Worm (Caenorhabditis elegans) whole organism, L3 larva: ENCODE results near the gene F55D1.1.
A peak's percentile ranks its signal among the peaks of the same experiment; 100 is the strongest.

Experiments used
- R02D3.7 ChIP-seq: fragments of 150-350 bp; optimal IDR thresholded peaks from 2 replicates; lab custom pipeline; 2014; ENCODE audit warnings: missing biosample characterization, missing genetic modification characterization
- ceh-28 ChIP-seq: fragments of 150-350 bp; optimal IDR thresholded peaks from 2 replicates; lab custom pipeline; 2014; ENCODE audit warnings: missing biosample characterization, missing genetic modification reagents, missing genetic modification characterization
- egl-27 ChIP-seq: sonication (generic microtip); optimal IDR thresholded peaks from 4 replicates; lab custom pipeline; 2017; ENCODE audit warnings: missing biosample characterization, missing genetic modification reagents, missing genetic modification characterization
- egl-5 ChIP-seq: fragments of 150-350 bp; optimal IDR thresholded peaks from 2 replicates; lab custom pipeline; 2017; ENCODE audit warnings: missing biosample characterization, missing genetic modification reagents, missing genetic modification characterization, inconsistent platforms
- elt-1 ChIP-seq: fragments of 150-350 bp; optimal IDR thresholded peaks from 2 replicates; lab custom pipeline; 2014; ENCODE audit warnings: missing biosample characterization, missing genetic modification characterization
- elt-2 ChIP-seq: sonication (generic microtip); optimal IDR thresholded peaks from 2 replicates; lab custom pipeline; 2016; ENCODE audit warnings: missing genetic modification reagents, mild to moderate bottlenecking, missing genetic modification characterization, missing compliant biosample characterization
- elt-3 ChIP-seq, 3 experiments: fragments of 150-350 bp in 1 of 3; sonication (generic microtip) in 2 of 3; optimal IDR thresholded peaks; 2 replicates in 2 of 3; 4 replicates in 1 of 3; lab custom pipeline; 2014 to 2017; ENCODE audit warnings: missing biosample characterization in 3 of 3, missing genetic modification characterization in 3 of 3
- eor-1 ChIP-seq, 2 experiments: fragments of 150-350 bp; optimal IDR thresholded peaks; 2 replicates each; lab custom pipeline; 2014 to 2018; ENCODE audit warnings: missing biosample characterization in 2 of 2, missing genetic modification characterization in 2 of 2
- fkh-10 ChIP-seq: sonication (generic microtip); optimal IDR thresholded peaks from 2 replicates; lab custom pipeline; 2017; ENCODE audit warnings: missing biosample characterization, missing genetic modification reagents, missing genetic modification characterization
- fkh-2 ChIP-seq: fragments of 150-350 bp; optimal IDR thresholded peaks from 2 replicates; lab custom pipeline; 2014; ENCODE audit warnings: missing biosample characterization, missing genetic modification reagents, missing genetic modification characterization
- fos-1 ChIP-seq: fragments of 150-350 bp; optimal IDR thresholded peaks from 2 replicates; lab custom pipeline; 2014; ENCODE audit warnings: missing biosample characterization, missing genetic modification characterization
- hmg-11 ChIP-seq: sonication (generic microtip); optimal IDR thresholded peaks from 2 replicates; lab custom pipeline; 2016; ENCODE audit warnings: missing genetic modification characterization, missing compliant biosample characterization
- jun-1 ChIP-seq: fragments of 150-350 bp; optimal IDR thresholded peaks from 2 replicates; lab custom pipeline; 2014; ENCODE audit warnings: missing biosample characterization, missing genetic modification reagents, missing genetic modification characterization
- lin-15B ChIP-seq: fragments of 150-350 bp; optimal IDR thresholded peaks from 2 replicates; lab custom pipeline; 2014; ENCODE audit warnings: missing biosample characterization, missing genetic modification characterization
- lin-39 ChIP-seq: fragments of 150-350 bp; optimal IDR thresholded peaks from 2 replicates; lab custom pipeline; 2018; ENCODE audit warnings: missing biosample characterization, missing genetic modification reagents, missing genetic modification characterization
- lsy-12 ChIP-seq: sonication (generic microtip); optimal IDR thresholded peaks from 2 replicates; lab custom pipeline; 2016; ENCODE audit warnings: mild to moderate bottlenecking, missing genetic modification characterization, missing compliant biosample characterization
- mdl-1 ChIP-seq: fragments of 150-350 bp; optimal IDR thresholded peaks from 2 replicates; lab custom pipeline; 2014; ENCODE audit warnings: missing biosample characterization, missing genetic modification characterization
- mml-1 ChIP-seq: fragments of 150-350 bp; sonication (generic microtip); optimal IDR thresholded peaks from 3 replicates; lab custom pipeline; 2014; ENCODE audit warnings: missing biosample characterization, missing genetic modification characterization
- nfya-1 ChIP-seq: sonication (generic microtip); optimal IDR thresholded peaks from 2 replicates; lab custom pipeline; 2017; ENCODE audit warnings: missing genetic modification characterization, mild to moderate bottlenecking, missing compliant biosample characterization, antibody characterized with exemption, moderate library complexity; ENCODE audit not compliant: insufficient read depth
- nhr-11 ChIP-seq: fragments of 150-350 bp; optimal IDR thresholded peaks from 2 replicates; lab custom pipeline; 2014; ENCODE audit warnings: missing biosample characterization, missing genetic modification characterization
- nhr-23 ChIP-seq: fragments of 150-350 bp; optimal IDR thresholded peaks from 2 replicates; lab custom pipeline; 2014; ENCODE audit warnings: missing biosample characterization, missing genetic modification reagents, missing genetic modification characterization
- nhr-237 ChIP-seq: fragments of 150-350 bp; optimal IDR thresholded peaks from 2 replicates; lab custom pipeline; 2014; ENCODE audit warnings: missing biosample characterization, missing genetic modification characterization
- nhr-25 ChIP-seq: sonication (generic microtip); optimal IDR thresholded peaks from 2 replicates; lab custom pipeline; 2017; ENCODE audit warnings: missing biosample characterization, missing genetic modification characterization
- nhr-28 ChIP-seq: fragments of 150-350 bp; optimal IDR thresholded peaks from 2 replicates; lab custom pipeline; 2014; ENCODE audit warnings: missing biosample characterization, missing genetic modification characterization
- nhr-43 ChIP-seq: sonication (generic microtip); optimal IDR thresholded peaks from 2 replicates; lab custom pipeline; 2016; ENCODE audit warnings: mild to moderate bottlenecking, missing genetic modification characterization, missing compliant biosample characterization; ENCODE audit not compliant: poor library complexity, severe bottlenecking
- nhr-67 ChIP-seq: fragments of 150-350 bp; optimal IDR thresholded peaks from 2 replicates; lab custom pipeline; 2014; ENCODE audit warnings: missing biosample characterization, missing genetic modification characterization
- nhr-76 ChIP-seq: fragments of 150-350 bp; sonication (generic microtip); optimal IDR thresholded peaks from 5 replicates; lab custom pipeline; 2014; ENCODE audit warnings: missing biosample characterization, missing genetic modification characterization
- pha-4 ChIP-seq: fragments of 150-350 bp; optimal IDR thresholded peaks from 2 replicates; lab custom pipeline; 2014; ENCODE audit warnings: missing biosample characterization, missing genetic modification reagents, missing genetic modification characterization
- pqm-1 ChIP-seq: fragments of 150-350 bp; optimal IDR thresholded peaks from 2 replicates; lab custom pipeline; 2017; ENCODE audit warnings: missing biosample characterization, missing genetic modification characterization, inconsistent platforms
- skn-1 ChIP-seq: fragments of 150-350 bp; optimal IDR thresholded peaks from 2 replicates; lab custom pipeline; 2014; ENCODE audit warnings: missing biosample characterization, missing genetic modification characterization
- tbx-2 ChIP-seq: sonication (generic microtip); optimal IDR thresholded peaks from 2 replicates; lab custom pipeline; 2016; ENCODE audit warnings: mild to moderate bottlenecking, missing genetic modification characterization, missing compliant biosample characterization
- unc-39 ChIP-seq: sonication (generic microtip); optimal IDR thresholded peaks from 4 replicates; lab custom pipeline; 2017; ENCODE audit warnings: missing biosample characterization, missing genetic modification characterization
- ztf-11 ChIP-seq: fragments of 150-350 bp; optimal IDR thresholded peaks from 2 replicates; lab custom pipeline; 2014; ENCODE audit warnings: missing biosample characterization, missing genetic modification characterization
- ztf-4 ChIP-seq: fragments of 150-350 bp; optimal IDR thresholded peaks from 2 replicates; lab custom pipeline; 2014; ENCODE audit warnings: missing biosample characterization, missing genetic modification characterization

F55D1.1 gene

ce11 chrX:5470111-5470745 is 19.4 kb upstream of the F55D1.1 start:
- TF ChIP-seq elt-1 (tag; lab: Kevin White, UChicago) (peak; percentile 64), nhr-25 (tag; lab: Kevin White, UChicago) (peak; percentile 46), unc-39 (tag; lab: Kevin White, UChicago) (no peak)

- peak; percentile 7 for TF ChIP-seq lsy-12 (tag; lab: Kevin White, UChicago)
- TF ChIP-seq nhr-43 (tag; lab: Kevin White, UChicago) = peak; percentile 60
- TF ChIP-seq lin-15B (tag; lab: Kevin White, UChicago) = peak; percentile 16
- TF ChIP-seq ztf-4 (tag; lab: Kevin White, UChicago) = no peak
- peak; percentile 82 for TF ChIP-seq pha-4 (tag; lab: Kevin White, UChicago)
- no peak for TF ChIP-seq eor-1 (tag; optimal IDR thresholded peaks at IDR 0.05; lab: Kevin White, UChicago)
- TF ChIP-seq elt-1 (tag; lab: Kevin White, UChicago) = peak; percentile 9
- TF ChIP-seq nhr-28 = no peak
- TF ChIP-seq nhr-11 (tag; lab: Kevin White, UChicago) = no peak
- TF ChIP-seq nhr-25 (tag; lab: Kevin White, UChicago) = peak; percentile 99
- TF ChIP-seq R02D3.7 (tag; lab: Kevin White, UChicago) = no peak
- TF ChIP-seq nhr-67 (tag; lab: Kevin White, UChicago) = no peak
- peak; percentile 65 for TF ChIP-seq ceh-28 (tag; lab: Kevin White, UChicago)
- TF ChIP-seq jun-1 = peak; percentile 79
- TF ChIP-seq egl-27 (tag; lab: Kevin White, UChicago) = peak; percentile 47
- peak; percentile 67 for TF ChIP-seq elt-2 (tag; lab: Kevin White, UChicago)
- peak; percentile 45 for TF ChIP-seq hmg-11 (tag; lab: Kevin White, UChicago)
- TF ChIP-seq tbx-2 = peak; percentile 35
- no peak for TF ChIP-seq skn-1 (tag; lab: Kevin White, UChicago)
- TF ChIP-seq nhr-237 (tag; lab: Kevin White, UChicago) = no peak
- no peak for TF ChIP-seq nhr-76 (tag; lab: Kevin White, UChicago)
- no peak for TF ChIP-seq ztf-11 (tag; lab: Kevin White, UChicago)
- TF ChIP-seq nhr-23 (tag; lab: Kevin White, UChicago) = peak; percentile 74
- peak; percentile 48 for TF ChIP-seq pqm-1 (tag; lab: Kevin White, UChicago)
- TF ChIP-seq lin-39 (tag; lab: Kevin White, UChicago) = peak; percentile 55
- peak; percentile 67 for TF ChIP-seq nfya-1 (tag; lab: Kevin White, UChicago)
- peak in 1 of 3 experiments; percentile 63 for TF ChIP-seq elt-3 (tag; optimal IDR thresholded peaks at IDR 0.05; lab: Kevin White, UChicago)
Measured at ce11 chrX:5475164-5475576, 14.5 kb upstream of the F55D1.1 start.

ce11 chrX:5476357-5476756 is 13.3 kb upstream of the F55D1.1 start:
- TF ChIP-seq jun-1 = no peak
- no peak for TF ChIP-seq elt-1 (tag; lab: Kevin White, UChicago)
- no peak for TF ChIP-seq fkh-10 (GFP tag; lab: Kevin White, UChicago)
- peak; percentile 38 for TF ChIP-seq pqm-1 (tag; lab: Kevin White, UChicago)
- no peak for TF ChIP-seq fos-1 (tag; lab: Kevin White, UChicago)
- no peak for TF ChIP-seq mml-1 (tag; lab: Kevin White, UChicago)
- no peak for TF ChIP-seq fkh-2
- TF ChIP-seq nfya-1 (tag; lab: Kevin White, UChicago) = peak; percentile 6
- TF ChIP-seq elt-2 (tag; lab: Kevin White, UChicago) = peak; percentile 73
- no peak for TF ChIP-seq hmg-11 (tag; lab: Kevin White, UChicago)
- TF ChIP-seq lsy-12 (tag; lab: Kevin White, UChicago) = no peak

ce11 chrX:5477597-5477996 is 12.0 kb upstream of the F55D1.1 start:
- no peak for TF ChIP-seq unc-39 (tag; lab: Kevin White, UChicago)
- no peak for TF ChIP-seq mdl-1 (tag; lab: Kevin White, UChicago)
- TF ChIP-seq eor-1 (tag; optimal IDR thresholded peaks at IDR 0.05; lab: Kevin White, UChicago) = no peak
- TF ChIP-seq elt-1 (tag; lab: Kevin White, UChicago) = no peak
- TF ChIP-seq egl-5 = no peak
- no peak for TF ChIP-seq ztf-11 (tag; lab: Kevin White, UChicago)
- TF ChIP-seq pqm-1 (tag; lab: Kevin White, UChicago) = peak; percentile 37
- TF ChIP-seq pha-4 (tag; lab: Kevin White, UChicago) = peak; percentile 60
- no peak for TF ChIP-seq nhr-11 (tag; lab: Kevin White, UChicago)
- TF ChIP-seq elt-2 (tag; lab: Kevin White, UChicago) = peak; percentile 20
- TF ChIP-seq, all 47 proteins: peak for 3
